Worm (Caenorhabditis elegans): Measurements from ENCODE around the gene F14H3.3.

DNA sequence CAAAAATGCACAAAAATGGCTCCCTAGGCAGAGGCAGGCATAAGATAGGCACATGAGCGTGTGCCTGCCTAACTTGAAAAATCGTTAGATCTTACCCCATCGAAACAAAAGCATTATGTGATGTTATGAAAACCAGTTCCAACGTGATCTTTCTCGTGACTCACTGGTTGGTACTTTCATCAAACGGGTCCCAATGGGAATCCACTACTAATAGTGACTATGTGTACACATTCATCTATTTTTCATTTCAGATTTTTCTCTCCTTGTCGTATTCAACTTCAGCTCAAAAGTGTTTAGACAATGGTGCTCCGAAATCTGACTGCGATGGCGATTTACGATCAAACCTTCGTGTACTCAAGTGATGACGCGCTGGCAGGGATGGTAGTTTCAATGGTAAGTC is 35.6 kb downstream of the F14H3.3 start, which contains the start of gene srx-43:
- no peak for TF ChIP-seq nhr-12 (tag; optimal IDR thresholded peaks at IDR 0.05)
- TF ChIP-seq zag-1 (tag; optimal IDR thresholded peaks at IDR 0.05), result no peak
- TF ChIP-seq ama-1 (optimal IDR thresholded peaks at IDR 0.05), result no peak
